Worm (Caenorhabditis elegans) whole organism, L3 larva: ENCODE results near the gene srab-10.

Experiments used
- aly-2 ChIP-seq: fragments of 150-350 bp; optimal IDR thresholded peaks from 2 replicates; lab custom pipeline; 2014; ENCODE audit warnings: missing biosample characterization, missing genetic modification characterization
- elt-2 ChIP-seq: sonication (generic microtip); optimal IDR thresholded peaks from 2 replicates; lab custom pipeline; 2016; ENCODE audit warnings: missing genetic modification reagents, mild to moderate bottlenecking, missing genetic modification characterization, missing compliant biosample characterization
- mdl-1 ChIP-seq: fragments of 150-350 bp; optimal IDR thresholded peaks from 2 replicates; lab custom pipeline; 2014; ENCODE audit warnings: missing biosample characterization, missing genetic modification characterization
- nhr-43 ChIP-seq: sonication (generic microtip); optimal IDR thresholded peaks from 2 replicates; lab custom pipeline; 2016; ENCODE audit warnings: mild to moderate bottlenecking, missing genetic modification characterization, missing compliant biosample characterization; ENCODE audit not compliant: poor library complexity, severe bottlenecking
- zag-1 ChIP-seq: fragments of 150-350 bp; optimal IDR thresholded peaks from 2 replicates; lab custom pipeline; 2014; ENCODE audit warnings: missing biosample characterization, missing genetic modification characterization

ce11 chrV:3146932-3147331, 2.5 kb upstream of the srab-10 start, which contains the start of gene srab-11:
- no peak for TF ChIP-seq elt-2 (tag; lab: Kevin White, UChicago)
- TF ChIP-seq mdl-1 (tag; lab: Kevin White, UChicago) = no peak
- TF ChIP-seq zag-1 = no peak
- no peak for TF ChIP-seq aly-2
- TF ChIP-seq nhr-43 (tag; lab: Kevin White, UChicago) = no peak
